Worm (Caenorhabditis elegans): ENCODE data around the gene F16G10.6.

The F16G10.6 gene

ce11 chrII:2395864-2396263, 18.2 kb upstream of the F16G10.6 start, which contains the start of gene F16G10.13:
F16G10.13 (minus strand) TSS chrII:2395964.
- TF ChIP-seq spr-3 (GFP tag; optimal IDR thresholded peaks at IDR 0.05) (no peak), ctbp-1 (GFP tag; IDR thresholded peaks at IDR 0.05) (no peak), unc-39 (tag; optimal IDR thresholded peaks at IDR 0.05) (no peak), lsy-2 (tag; optimal IDR thresholded peaks at IDR 0.05) (no peak), F10B5.3 (tag; optimal IDR thresholded peaks at IDR 0.05) (no peak), skn-1 (tag; optimal IDR thresholded peaks at IDR 0.05) (no peak), gei-8 (GFP tag; optimal IDR thresholded peaks at IDR 0.05) (no peak), lin-15B (tag; optimal IDR thresholded peaks at IDR 0.05) (no peak), lin-1 (GFP tag; IDR thresholded peaks at IDR 0.05) (no peak), nhr-10 (tag; optimal IDR thresholded peaks at IDR 0.05) (no peak), dmd-9 (GFP tag; IDR thresholded peaks at IDR 0.05) (no peak), Y75B8A.6 (GFP tag; IDR thresholded peaks at IDR 0.05) (no peak), nhr-48 (tag; optimal IDR thresholded peaks at IDR 0.05) (no peak), F37D6.2 (tag; optimal IDR thresholded peaks at IDR 0.05) (no peak)

- no peak for TF ChIP-seq lin-15B (tag; optimal IDR thresholded peaks at IDR 0.05)
- TF ChIP-seq hlh-30 (tag; optimal IDR thresholded peaks at IDR 0.05; ENCODE audit: insufficient read depth): no peak
- TF ChIP-seq F37D6.2 (tag; optimal IDR thresholded peaks at IDR 0.05): no peak
These were observed 16.2 kb upstream of the F16G10.6 start, which contains the start of gene F16G10.11 for ce11 chrII:2393821-2394220. F16G10.11 (minus strand) TSS chrII:2393921.

ce11 chrII:2390884-2391283, 13.2 kb upstream of the F16G10.6 start, which contains the start of gene F16G10.10:
F16G10.10 (minus strand) TSS chrII:2390984.
- TF ChIP-seq nhr-102 (tag; optimal IDR thresholded peaks at IDR 0.05) (no peak), Y105C5A.15 (GFP tag; IDR thresholded peaks at IDR 0.05) (no peak), hif-1 (tag; optimal IDR thresholded peaks at IDR 0.05) (no peak), ztf-7 (tag; optimal IDR thresholded peaks at IDR 0.05) (no peak), ceh-28 (tag; optimal IDR thresholded peaks at IDR 0.05) (no peak), dpl-1 (GFP tag; optimal IDR thresholded peaks at IDR 0.05) (no peak), lin-13 (GFP tag; optimal IDR thresholded peaks at IDR 0.05) (no peak), ceh-20 (GFP tag; IDR thresholded peaks at IDR 0.05) (no peak)

- TF ChIP-seq mxl-2 (GFP tag; conservative IDR thresholded peaks at IDR 0.05) (no peak), fkh-10 (GFP tag; optimal IDR thresholded peaks at IDR 0.05) (no peak), ces-1 (GFP tag; optimal IDR thresholded peaks at IDR 0.05) (no peak)
These were observed 7.8 kb upstream of the F16G10.6 start, which contains the start of gene F16G10.9 for ce11 chrII:2385495-2385894. F16G10.9 (minus strand) TSS chrII:2385595.

- TF ChIP-seq ama-1 (optimal IDR thresholded peaks at IDR 0.05): no peak
- TF ChIP-seq nhr-10 (tag; optimal IDR thresholded peaks at IDR 0.05): no peak
- TF ChIP-seq nhr-111 (GFP tag; optimal IDR thresholded peaks at IDR 0.05): no peak
- TF ChIP-seq mep-1 (tag; optimal IDR thresholded peaks at IDR 0.05): no peak
These were observed 5.7 kb upstream of the F16G10.6 start, which contains the start of gene F16G10.8 for ce11 chrII:2383334-2383733. F16G10.8 (minus strand) TSS chrII:2383434.

ce11 chrII:2380174-2380573, 2.5 kb upstream of the F16G10.6 start, which contains the start of gene F16G10.7:
F16G10.7 (minus strand) TSS chrII:2380274.
- TF ChIP-seq daf-19 (GFP tag; conservative IDR thresholded peaks at IDR 0.05) (no peak), dmd-8 (GFP tag; IDR thresholded peaks at IDR 0.05) (no peak), nhr-48 (tag; optimal IDR thresholded peaks at IDR 0.05) (no peak), nhr-41 (GFP tag; IDR thresholded peaks at IDR 0.05) (no peak), lir-3 (tag; optimal IDR thresholded peaks at IDR 0.05) (no peak), hmg-1.1 (GFP tag; IDR thresholded peaks at IDR 0.05) (no peak), tag-97 (GFP tag; IDR thresholded peaks at IDR 0.05) (no peak), snpc-1.2 (GFP tag; IDR thresholded peaks at IDR 0.05) (no peak), dve-1 (tag; optimal IDR thresholded peaks at IDR 0.05; ENCODE audit: insufficient read depth) (no peak), nhr-102 (tag; optimal IDR thresholded peaks at IDR 0.05) (no peak), mdt-29 (GFP tag; IDR thresholded peaks at IDR 0.05) (no peak)

All from whole organism, L4 larva.